Fruit fly (Drosophila melanogaster) whole organism: ENCODE results near the gene mTerf3.

Experiments used
- CG8478 ChIP-seq: fragments of >200 bp; optimal IDR thresholded peaks from 2 replicates; lab custom pipeline; 2018; ENCODE audit warnings: inconsistent platforms
- Dll ChIP-seq: fragments of >200 bp; optimal IDR thresholded peaks from 2 replicates; lab custom pipeline; 2017
- EcR ChIP-seq, 2 experiments: fragments of >200 bp; optimal IDR thresholded peaks; 2 replicates each; lab custom pipeline; 2017; ENCODE audit warnings: missing biosample characterization in 2 of 2, missing genetic modification characterization in 2 of 2, missing genetic modification reagents in 2 of 2
- pan ChIP-seq: fragments of >200 bp; optimal IDR thresholded peaks from 2 replicates; lab custom pipeline; 2017
- psq ChIP-seq: fragments of >200 bp; optimal IDR thresholded peaks from 2 replicates; lab custom pipeline; 2017
- usp ChIP-seq: fragments of >200 bp; optimal IDR thresholded peaks from 2 replicates; lab custom pipeline; 2017; ENCODE audit warnings: missing biosample characterization, missing genetic modification characterization, mixed read lengths

mTerf3 gene

DNA sequence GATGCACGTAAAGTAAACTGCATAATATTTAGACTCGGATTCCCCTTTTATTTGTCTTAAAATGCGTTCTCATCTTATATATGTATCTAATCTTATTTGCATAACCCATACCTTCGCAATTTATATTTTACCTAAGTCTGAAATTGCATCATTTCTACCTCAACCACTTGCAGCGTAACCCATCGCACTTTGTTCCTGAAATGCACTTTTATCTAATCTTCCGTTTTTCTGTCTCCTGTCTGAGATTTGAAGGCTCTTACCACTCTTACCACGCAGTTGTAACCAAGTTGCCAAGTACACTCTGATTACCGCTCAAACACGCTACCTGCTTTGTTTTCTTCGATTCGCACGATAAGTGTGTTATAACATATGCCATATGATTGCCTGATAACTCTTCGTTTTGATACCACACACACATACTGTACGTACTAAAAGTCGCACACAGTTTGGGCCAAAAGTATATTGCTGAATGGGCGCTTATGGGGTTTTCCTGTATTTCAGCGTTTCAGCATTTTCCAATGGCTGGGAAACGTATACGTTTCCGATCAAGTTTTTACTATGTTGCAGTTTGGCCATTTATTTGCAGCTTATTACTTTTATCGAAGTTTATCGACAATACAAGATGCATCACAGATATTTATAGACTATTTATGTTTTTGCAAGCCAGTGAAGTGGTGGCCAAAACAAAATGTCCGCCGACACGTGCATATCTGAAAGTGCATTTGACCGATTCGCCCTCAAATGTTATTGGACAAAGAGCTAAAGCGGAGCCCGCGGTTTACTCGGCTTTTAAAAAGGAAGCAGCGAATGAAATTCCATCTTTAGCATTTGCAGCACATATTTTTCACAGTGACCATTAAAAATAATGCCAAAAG lies 18.8 kb upstream of the mTerf3 start:
- TF ChIP-seq Dll (lab: Kevin White, UChicago), result no peak
- TF ChIP-seq psq (lab: Kevin White, UChicago), result no peak
- TF ChIP-seq pan, result no peak
- TF ChIP-seq CG8478 (lab: Kevin White, UChicago), result no peak
- TF ChIP-seq usp (GFP tag; lab: Kevin White, UChicago), result no peak
- no peak for TF ChIP-seq EcR (GFP tag; optimal IDR thresholded peaks at IDR 0.05; lab: Kevin White, UChicago)

DNA sequence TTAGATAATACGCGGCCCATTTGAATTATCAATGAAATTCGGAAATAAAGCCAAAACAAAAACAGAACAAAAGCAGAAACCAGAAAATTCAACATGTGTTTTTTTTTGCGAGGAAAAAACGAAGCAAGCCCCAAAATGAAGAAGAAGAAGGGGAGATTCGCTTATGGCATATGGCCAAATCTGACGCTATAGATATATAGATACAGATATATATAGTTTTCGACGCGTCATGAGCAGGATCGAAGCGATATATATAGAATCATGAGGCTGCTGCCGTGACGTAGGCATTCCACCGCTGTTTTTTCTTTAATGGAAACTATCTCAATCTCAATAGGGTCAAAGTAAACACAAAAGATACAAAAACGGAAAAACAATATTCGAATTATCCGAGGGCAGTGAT lies 17.9 kb upstream of the mTerf3 start:
- TF ChIP-seq CG8478 (lab: Kevin White, UChicago) (no peak), pan (no peak), usp (GFP tag; lab: Kevin White, UChicago) (no peak), EcR (GFP tag; optimal IDR thresholded peaks at IDR 0.05; lab: Kevin White, UChicago) (no peak), Dll (lab: Kevin White, UChicago) (no peak)

- TF ChIP-seq EcR (GFP tag; optimal IDR thresholded peaks at IDR 0.05; lab: Kevin White, UChicago) (no peak), pan (no peak), CG8478 (lab: Kevin White, UChicago) (no peak), psq (lab: Kevin White, UChicago) (no peak), Dll (lab: Kevin White, UChicago) (no peak), usp (GFP tag; lab: Kevin White, UChicago) (no peak)
Measured at dm6 chr3L:20537655-20538300, 17.2 kb upstream of the mTerf3 start.

- no peak for TF ChIP-seq Dll (lab: Kevin White, UChicago)
Measured at dm6 chr3L:20536919-20537318, 16.3 kb upstream of the mTerf3 start.

- no peak for TF ChIP-seq CG8478 (lab: Kevin White, UChicago)
Measured at dm6 chr3L:20533409-20533808, 12.8 kb upstream of the mTerf3 start, which contains the start of gene CG13250. Gene CG13250 (plus strand): TSS chr3L:20533709.

DNA sequence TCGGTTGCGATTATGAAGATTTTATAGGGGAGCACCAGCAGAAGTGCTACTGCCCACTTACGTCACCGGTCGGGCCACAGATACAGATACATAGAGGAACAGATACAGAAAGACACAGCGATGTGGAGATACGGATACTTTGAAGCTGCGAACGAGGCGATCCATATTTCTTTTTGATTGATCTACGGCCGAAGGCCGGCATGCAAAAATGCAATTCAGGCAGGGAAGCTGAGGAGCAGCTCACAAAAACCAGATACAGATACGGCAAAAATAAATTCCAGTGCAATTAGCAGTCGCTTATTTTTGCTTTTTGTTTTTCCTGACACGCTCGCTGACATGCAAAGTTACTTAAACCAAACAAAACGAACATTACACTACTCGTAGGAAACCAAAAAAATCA lies 10.7 kb upstream of the mTerf3 start:
- TF ChIP-seq psq (lab: Kevin White, UChicago), result no peak
- TF ChIP-seq pan, result no peak
- no peak for TF ChIP-seq usp (GFP tag; lab: Kevin White, UChicago)
- no peak for TF ChIP-seq EcR (GFP tag; optimal IDR thresholded peaks at IDR 0.05; lab: Kevin White, UChicago)
- no peak for TF ChIP-seq CG8478 (lab: Kevin White, UChicago)
- TF ChIP-seq Dll (lab: Kevin White, UChicago), result no peak

DNA sequence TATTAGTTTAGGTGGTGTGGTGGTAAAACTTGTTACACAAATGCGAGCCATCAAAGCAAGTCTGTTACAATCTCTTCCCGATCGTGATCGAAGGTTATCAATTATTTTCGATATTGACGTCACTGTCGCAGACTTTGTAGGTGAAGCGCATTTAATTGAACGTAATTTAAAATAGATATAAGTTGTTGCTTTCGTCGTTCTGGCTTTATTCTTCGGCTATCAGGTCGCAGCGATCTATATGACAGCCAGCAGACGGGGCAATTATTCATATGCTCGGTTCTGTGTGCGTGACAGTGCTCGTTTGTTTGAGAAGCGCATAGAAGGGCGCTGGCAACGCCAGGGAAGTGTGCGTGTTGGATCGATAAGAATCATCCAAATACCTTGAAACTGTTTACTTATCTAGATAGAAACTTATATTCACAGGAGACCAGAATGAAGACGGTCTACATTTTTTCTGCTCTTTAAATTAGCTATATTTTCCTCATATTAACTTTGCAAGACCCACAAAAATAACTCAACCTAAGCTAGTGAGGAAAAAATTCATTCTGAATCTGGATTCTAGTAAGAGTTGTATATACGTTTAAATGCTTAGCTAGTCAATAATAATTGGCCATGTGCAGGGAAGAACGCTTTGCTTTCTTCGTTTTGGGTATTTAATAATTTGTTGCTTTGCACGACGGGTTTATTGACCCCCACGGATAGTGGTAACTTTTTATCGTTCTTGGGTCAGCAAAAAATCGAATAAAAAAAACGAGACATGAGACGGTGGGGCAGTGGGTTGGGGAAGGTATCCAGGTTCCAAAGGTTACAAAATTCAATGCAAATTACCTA lies 10.0 kb upstream of the mTerf3 start:
- TF ChIP-seq psq (lab: Kevin White, UChicago) (no peak), Dll (lab: Kevin White, UChicago) (no peak), pan (no peak), EcR (GFP tag; optimal IDR thresholded peaks at IDR 0.05; lab: Kevin White, UChicago) (no peak), CG8478 (lab: Kevin White, UChicago) (no peak), usp (GFP tag; lab: Kevin White, UChicago) (no peak)

- TF ChIP-seq Dll (lab: Kevin White, UChicago), result no peak
- TF ChIP-seq CG8478 (lab: Kevin White, UChicago), result no peak
- TF ChIP-seq pan, result no peak
- no peak for TF ChIP-seq EcR (GFP tag; optimal IDR thresholded peaks at IDR 0.05; lab: Kevin White, UChicago)
- no peak for TF ChIP-seq psq (lab: Kevin White, UChicago)
- TF ChIP-seq usp (GFP tag; lab: Kevin White, UChicago), result no peak
Measured at dm6 chr3L:20529918-20530317, 9.3 kb upstream of the mTerf3 start.

DNA sequence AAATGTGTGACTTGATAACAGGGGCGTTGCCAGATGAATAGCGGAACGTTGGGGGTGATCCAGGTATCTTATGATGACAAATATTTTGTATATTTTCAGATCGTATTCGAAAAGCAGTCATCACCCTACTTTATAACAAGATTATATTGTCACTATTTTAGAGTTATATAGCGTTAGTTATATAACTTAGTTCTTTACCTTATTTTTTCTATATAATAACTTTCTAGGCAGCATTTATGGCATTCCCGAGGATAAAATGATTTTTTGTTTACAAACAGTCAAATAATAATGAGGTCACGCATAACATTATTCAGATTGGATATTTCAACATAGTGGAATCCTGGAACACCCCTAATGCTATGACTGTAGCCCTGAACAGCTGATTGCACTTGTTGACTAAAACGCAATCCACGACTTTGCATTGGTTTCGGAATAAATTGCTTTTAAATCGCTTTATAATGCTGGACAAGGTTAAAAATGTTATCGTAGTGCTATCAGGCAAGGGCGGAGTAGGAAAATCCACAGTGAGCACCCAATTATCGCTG lies 5.7 kb upstream of the mTerf3 start, which contains the start of gene Nubp2:
Nubp2 (plus strand) TSS at position 381 of the 545 bp plus-strand sequence.
- TF ChIP-seq CG8478 (lab: Kevin White, UChicago), result no peak
- no peak for TF ChIP-seq EcR (GFP tag; optimal IDR thresholded peaks at IDR 0.05; lab: Kevin White, UChicago)
- TF ChIP-seq psq (lab: Kevin White, UChicago), result no peak
- no peak for TF ChIP-seq usp (GFP tag; lab: Kevin White, UChicago)
- TF ChIP-seq pan, result no peak
- no peak for TF ChIP-seq Dll (lab: Kevin White, UChicago)

dm6 chr3L:20526143-20526195 lies 5.4 kb upstream of the mTerf3 start, which contains the start of gene Pss:
Gene Pss (minus strand): TSS chr3L:20526174.
- no peak for TF ChIP-seq pan
- no peak for TF ChIP-seq usp (GFP tag; lab: Kevin White, UChicago)
- no peak for TF ChIP-seq EcR (GFP tag; optimal IDR thresholded peaks at IDR 0.05; lab: Kevin White, UChicago)
- no peak for TF ChIP-seq psq (lab: Kevin White, UChicago)
- no peak for TF ChIP-seq CG8478 (lab: Kevin White, UChicago)
- TF ChIP-seq Dll (lab: Kevin White, UChicago), result no peak

- TF ChIP-seq usp (GFP tag; lab: Kevin White, UChicago) (no peak), CG8478 (lab: Kevin White, UChicago) (no peak), pan (no peak), psq (lab: Kevin White, UChicago) (no peak), Dll (lab: Kevin White, UChicago) (no peak), EcR (GFP tag; optimal IDR thresholded peaks at IDR 0.05; lab: Kevin White, UChicago) (no peak)
Measured at dm6 chr3L:20525743-20526142, 5.2 kb upstream of the mTerf3 start.
